Fruit fly (Drosophila melanogaster) whole organism, embryonic: ENCODE results near the gene CG13315.

Source experiments
- C15 ChIP-seq: fragments of 200-800 bp; sonication (Bioruptor generic); IDR thresholded peaks from 3 replicates; pipeline ENCODE4 v1.3.6; 2022; ENCODE audit warnings: missing biosample characterization, missing genetic modification characterization
- CG1024 ChIP-seq: fragments of 200-800 bp; sonication (Bioruptor generic); IDR thresholded peaks from 2 replicates; pipeline ENCODE4 v1.3.6; 2022; ENCODE audit warnings: missing biosample characterization, missing genetic modification characterization
- CG10462 ChIP-seq: fragments of 200-800 bp; sonication (Bioruptor generic); optimal IDR thresholded peaks from 2 replicates; lab custom pipeline; 2016; ENCODE audit warnings: missing biosample characterization, missing genetic modification characterization
- CG11085 ChIP-seq: fragments of 200-800 bp; sonication (Bioruptor generic); IDR thresholded peaks from 2 replicates; pipeline ENCODE4 v1.3.6; 2022; ENCODE audit warnings: missing biosample characterization, missing genetic modification characterization
- CG11504 ChIP-seq: fragments of 200-800 bp; sonication (Bioruptor generic); optimal IDR thresholded peaks from 3 replicates; lab custom pipeline; 2019; ENCODE audit warnings: missing biosample characterization, mild to moderate bottlenecking, missing genetic modification characterization, moderate library complexity
- CG12391 ChIP-seq: fragments of 200-800 bp; sonication (Bioruptor generic); optimal IDR thresholded peaks from 3 replicates; lab custom pipeline; 2018; ENCODE audit warnings: missing biosample characterization, mild to moderate bottlenecking, missing genetic modification characterization, moderate library complexity
- CG12942 ChIP-seq: fragments of 200-800 bp; sonication (Bioruptor generic); optimal IDR thresholded peaks from 3 replicates; lab custom pipeline; 2016; ENCODE audit warnings: missing biosample characterization, missing genetic modification characterization
- CG15269 ChIP-seq: fragments of 200-800 bp; sonication (Bioruptor generic); optimal IDR thresholded peaks from 2 replicates; lab custom pipeline; 2018; ENCODE audit warnings: missing biosample characterization, mild to moderate bottlenecking, missing genetic modification characterization, moderate library complexity
- CG1603 ChIP-seq: fragments of 200-800 bp; sonication (Bioruptor generic); optimal IDR thresholded peaks from 2 replicates; lab custom pipeline; 2019; ENCODE audit warnings: missing biosample characterization, mild to moderate bottlenecking, missing genetic modification characterization, moderate library complexity
- CG16779 ChIP-seq: fragments of 200-800 bp; sonication (Bioruptor generic); IDR thresholded peaks from 2 replicates; pipeline ENCODE4 v1.3.6; 2022; ENCODE audit warnings: missing biosample characterization, missing genetic modification characterization
- CG17568 ChIP-seq: fragments of 200-800 bp; sonication (Bioruptor generic); optimal IDR thresholded peaks from 2 replicates; lab custom pipeline; 2018; ENCODE audit warnings: missing biosample characterization, mild to moderate bottlenecking, missing genetic modification characterization, moderate library complexity
- CG18476 ChIP-seq: fragments of 200-800 bp; sonication (Bioruptor generic); optimal IDR thresholded peaks from 2 replicates; lab custom pipeline; 2016; ENCODE audit warnings: missing biosample characterization, mild to moderate bottlenecking, missing genetic modification characterization
- CG31365 ChIP-seq: fragments of 200-800 bp; sonication (Bioruptor generic); optimal IDR thresholded peaks from 2 replicates; lab custom pipeline; 2018; ENCODE audit warnings: missing biosample characterization, mild to moderate bottlenecking, missing genetic modification characterization
- CG32532 ChIP-seq: fragments of 200-800 bp; sonication (Bioruptor generic); IDR thresholded peaks from 2 replicates; pipeline ENCODE4 v1.3.6; 2022; ENCODE audit warnings: missing biosample characterization, missing genetic modification characterization
- CG32767 ChIP-seq: fragments of 200-800 bp; sonication (Bioruptor generic); IDR thresholded peaks from 2 replicates; pipeline ENCODE4 v1.3.6; 2022; ENCODE audit warnings: missing biosample characterization, missing genetic modification characterization
- CG3726 ChIP-seq: fragments of 200-800 bp; sonication (Bioruptor generic); IDR thresholded peaks from 3 replicates; pipeline ENCODE4, ENCODE4 v1.3.6; 2022; ENCODE audit warnings: missing biosample characterization, missing genetic modification characterization
- CG6254 ChIP-seq: fragments of 200-800 bp; sonication (Bioruptor generic); optimal IDR thresholded peaks from 3 replicates; lab custom pipeline; 2017; ENCODE audit warnings: mild to moderate bottlenecking, missing biosample characterization, missing genetic modification reagents, missing genetic modification characterization
- CG8924 ChIP-seq: fragments of 200-800 bp; optimal IDR thresholded peaks from 3 replicates; lab custom pipeline; 2019; ENCODE audit warnings: missing biosample characterization, mild to moderate bottlenecking, missing genetic modification characterization, moderate library complexity
- CG8944 ChIP-seq: fragments of 200-800 bp; sonication (Bioruptor generic); optimal IDR thresholded peaks from 3 replicates; lab custom pipeline; 2016; ENCODE audit warnings: missing biosample characterization, missing genetic modification characterization
- CHES-1-like ChIP-seq: fragments of 200-800 bp; sonication (Bioruptor generic); optimal IDR thresholded peaks from 2 replicates; lab custom pipeline; 2016; ENCODE audit warnings: missing biosample characterization, missing genetic modification characterization
- D ChIP-seq, 2 experiments: fragments of 200-800 bp in 1 of 2; fragments of >200 bp in 1 of 2; sonication (Bioruptor generic) in 1 of 2; optimal IDR thresholded peaks; 2 replicates in 1 of 2; 3 replicates in 1 of 2; lab custom pipeline; 2017; ENCODE audit warnings: mild to moderate bottlenecking in 1 of 2, missing biosample characterization in 1 of 2, missing genetic modification characterization in 1 of 2, missing genetic modification reagents in 1 of 2
- Dip2 ChIP-seq: fragments of 200-800 bp; sonication (Bioruptor generic); IDR thresholded peaks from 2 replicates; pipeline ENCODE4 v1.3.6; 2022; ENCODE audit warnings: missing biosample characterization, missing genetic modification characterization
- HLH54F ChIP-seq: fragments of 200-800 bp; sonication (Bioruptor generic); optimal IDR thresholded peaks from 3 replicates; lab custom pipeline; 2016; ENCODE audit warnings: missing biosample characterization, missing genetic modification characterization
- Hand ChIP-seq: fragments of 200-800 bp; sonication (Bioruptor generic); optimal IDR thresholded peaks from 2 replicates; lab custom pipeline; 2017; ENCODE audit warnings: mild to moderate bottlenecking, missing biosample characterization, missing genetic modification reagents, missing genetic modification characterization
- Lhr ChIP-seq: fragments of 200-800 bp; sonication (Bioruptor generic); optimal IDR thresholded peaks from 3 replicates; lab custom pipeline; 2017; ENCODE audit warnings: mild to moderate bottlenecking, missing biosample characterization, missing genetic modification reagents, missing genetic modification characterization
- Mad ChIP-seq: fragments of 200-800 bp; sonication (Bioruptor generic); optimal IDR thresholded peaks from 2 replicates; lab custom pipeline; 2016; ENCODE audit warnings: missing biosample characterization, missing genetic modification characterization
- Mrtf ChIP-seq: fragments of 200-800 bp; sonication (Bioruptor generic); IDR thresholded peaks from 3 replicates; pipeline ENCODE4 v1.3.6; 2022; ENCODE audit warnings: missing biosample characterization, missing genetic modification characterization
- Rx ChIP-seq: fragments of 200-800 bp; sonication (Bioruptor generic); IDR thresholded peaks from 2 replicates; pipeline ENCODE4 v1.3.6; 2022; ENCODE audit warnings: missing biosample characterization, missing genetic modification characterization
- Spps ChIP-seq: fragments of 200-800 bp; sonication (Bioruptor generic); optimal IDR thresholded peaks from 2 replicates; lab custom pipeline; 2018; ENCODE audit warnings: missing biosample characterization, mild to moderate bottlenecking, missing genetic modification characterization
- Sry-β ChIP-seq: fragments of 200-800 bp; sonication (Bioruptor generic); optimal IDR thresholded peaks from 2 replicates; lab custom pipeline; 2018; ENCODE audit warnings: missing biosample characterization, mild to moderate bottlenecking, missing genetic modification characterization, moderate library complexity
- ac ChIP-seq: fragments of 200-800 bp; sonication (Bioruptor generic); optimal IDR thresholded peaks from 3 replicates; lab custom pipeline; 2017; ENCODE audit warnings: missing biosample characterization, mild to moderate bottlenecking, missing genetic modification characterization
- amos ChIP-seq: fragments of 200-800 bp; sonication (Bioruptor generic); IDR thresholded peaks from 2 replicates; pipeline ENCODE4 v1.3.6; 2022; ENCODE audit warnings: missing biosample characterization, missing genetic modification characterization; ENCODE audit not compliant: partially characterized antibody
- ci ChIP-seq: fragments of 200-800 bp; sonication (Bioruptor generic); IDR thresholded peaks from 3 replicates; pipeline ENCODE4 v1.3.6; 2022; ENCODE audit warnings: missing biosample characterization, missing genetic modification characterization
- croc ChIP-seq: fragments of 200-800 bp; sonication (Bioruptor generic); conservative IDR thresholded peaks from 3 replicates; pipeline ENCODE4 v1.3.6; 2022; ENCODE audit warnings: missing biosample characterization, missing genetic modification characterization
- ewg ChIP-seq: fragments of 200-800 bp; sonication (Bioruptor generic); optimal IDR thresholded peaks from 3 replicates; lab custom pipeline; 2017; ENCODE audit warnings: mild to moderate bottlenecking, missing biosample characterization, missing genetic modification reagents, missing genetic modification characterization
- ken ChIP-seq: fragments of 200-800 bp; sonication (Bioruptor generic); IDR thresholded peaks from 3 replicates; pipeline ENCODE4 v1.3.6; 2022; ENCODE audit warnings: missing biosample characterization, missing genetic modification characterization
- knrl ChIP-seq: fragments of 200-800 bp; sonication (Bioruptor generic); IDR thresholded peaks from 3 replicates; pipeline ENCODE4 v1.3.6; 2022; ENCODE audit warnings: missing biosample characterization, missing genetic modification characterization; ENCODE audit not compliant: partially characterized antibody
- luna ChIP-seq: fragments of 200-800 bp; sonication (Bioruptor generic); optimal IDR thresholded peaks from 2 replicates; lab custom pipeline; 2016; ENCODE audit warnings: missing biosample characterization, missing genetic modification characterization
- nmo ChIP-seq: fragments of 200-800 bp; sonication (Bioruptor generic); optimal IDR thresholded peaks from 2 replicates; lab custom pipeline; 2018; ENCODE audit warnings: missing biosample characterization, mild to moderate bottlenecking, missing genetic modification characterization, moderate library complexity
- oc ChIP-seq: fragments of 200-800 bp; sonication (Bioruptor generic); optimal IDR thresholded peaks from 2 replicates; lab custom pipeline; 2018; ENCODE audit warnings: missing biosample characterization, mild to moderate bottlenecking, missing genetic modification characterization, moderate library complexity
- peb ChIP-seq: fragments of 200-800 bp; sonication (Bioruptor generic); IDR thresholded peaks from 2 replicates; pipeline ENCODE4 v1.3.6; 2022; ENCODE audit warnings: missing biosample characterization, missing genetic modification characterization
- phol ChIP-seq: fragments of 200-800 bp; sonication (Bioruptor generic); optimal IDR thresholded peaks from 3 replicates; lab custom pipeline; 2018; ENCODE audit warnings: missing biosample characterization, mild to moderate bottlenecking, missing genetic modification characterization, moderate library complexity
- pnt ChIP-seq: fragments of 200-800 bp; sonication (Bioruptor generic); optimal IDR thresholded peaks from 3 replicates; lab custom pipeline; 2016; ENCODE audit warnings: missing biosample characterization, missing genetic modification characterization
- repo ChIP-seq: fragments of 200-800 bp; sonication (Bioruptor generic); optimal IDR thresholded peaks from 2 replicates; lab custom pipeline; 2016; ENCODE audit warnings: missing biosample characterization, missing genetic modification characterization
- sc ChIP-seq, 3 experiments: fragments of >200 bp in 2 of 3; fragments of 200-800 bp in 1 of 3; sonication (Bioruptor generic) in 1 of 3; optimal IDR thresholded peaks; 2 replicates in 2 of 3; 3 replicates in 1 of 3; lab custom pipeline; 2017; ENCODE audit warnings: mild to moderate bottlenecking in 1 of 3, missing biosample characterization in 1 of 3, missing genetic modification characterization in 1 of 3, missing genetic modification reagents in 1 of 3
- sens ChIP-seq: fragments of 200-800 bp; sonication (Bioruptor generic); peaks from one replicate; lab custom pipeline; 2016; ENCODE audit warnings: missing biosample characterization, missing genetic modification characterization
- sisA ChIP-seq: fragments of 200-800 bp; sonication (Bioruptor generic); IDR thresholded peaks from 2 replicates; pipeline ENCODE4 v1.3.6; 2022; ENCODE audit warnings: missing biosample characterization, missing genetic modification characterization
- so ChIP-seq: fragments of 200-800 bp; sonication (Bioruptor generic); IDR thresholded peaks from 3 replicates; pipeline ENCODE4 v1.3.6; 2022; ENCODE audit warnings: missing biosample characterization, missing genetic modification characterization
- tin ChIP-seq: fragments of 200-800 bp; sonication (Bioruptor generic); optimal IDR thresholded peaks from 3 replicates; lab custom pipeline; 2016; ENCODE audit warnings: missing biosample characterization, missing genetic modification characterization
- zfh2 ChIP-seq: fragments of 200-800 bp; sonication (Bioruptor generic); optimal IDR thresholded peaks from 2 replicates; lab custom pipeline; 2016; ENCODE audit warnings: missing biosample characterization, missing genetic modification characterization

Gene CG13315

dm6 chr3L:9065997-9066441, 30.7 kb upstream of the CG13315 start, which contains the start of gene Argk1 (continued):
- 0 out of 3 replicates have a peak, but pooled peaks have one; percentile 14 for TF ChIP-seq ci
- TF ChIP-seq D (optimal IDR thresholded peaks at IDR 0.05; lab: Kevin White, UChicago), result no peak
- no peak for TF ChIP-seq D (GFP tag; optimal IDR thresholded peaks at IDR 0.05; lab: Kevin White, UChicago)
- peak; percentile 31 for TF ChIP-seq CG12942 (GFP tag; lab: Kevin White, UChicago)
- peak; percentile 51; the same call in 1 of the 3 replicates for TF ChIP-seq so (GFP tag; lab: Robert Waterston, UW)
- no peak for TF ChIP-seq croc (GFP tag; lab: Robert Waterston, UW)
- TF ChIP-seq ewg (GFP tag; lab: Kevin White, UChicago), result peak; percentile 54
- TF ChIP-seq CG31365 (tag; lab: Kevin White, UChicago), result no peak
- no peak for TF ChIP-seq CG18476 (GFP tag; lab: Kevin White, UChicago)
- peak; percentile 39 for TF ChIP-seq HLH54F (GFP tag; lab: Kevin White, UChicago)
- peak; percentile 86 for TF ChIP-seq Hand (GFP tag; lab: Kevin White, UChicago)
- no peak for TF ChIP-seq repo (GFP tag; lab: Kevin White, UChicago)
- TF ChIP-seq CG10462 (GFP tag; lab: Kevin White, UChicago), result no peak
- no peak for TF ChIP-seq pnt (GFP tag; lab: Kevin White, UChicago)
- peak; percentile 28 for TF ChIP-seq Mad
- TF ChIP-seq CG11085, result no peak
- TF ChIP-seq CG32767 (GFP tag; lab: Robert Waterston, UW), result no peak
- TF ChIP-seq CG12391 (tag; lab: Kevin White, UChicago), result peak; percentile 71
- 0 out of 3 replicates have a peak, but pooled peaks have one; percentile 18 for TF ChIP-seq C15 (GFP tag; lab: Robert Waterston, UW)
- TF ChIP-seq phol (tag; lab: Kevin White, UChicago), result no peak
- no peak for TF ChIP-seq Rx (GFP tag; lab: Robert Waterston, UW)
- no peak for TF ChIP-seq luna (GFP tag; lab: Kevin White, UChicago)
- no peak for TF ChIP-seq Sry-β (GFP tag; lab: Kevin White, UChicago)
- TF ChIP-seq CHES-1-like (GFP tag; lab: Kevin White, UChicago), result no peak
- no peak for TF ChIP-seq Lhr (GFP tag; lab: Kevin White, UChicago)
- TF ChIP-seq peb (GFP tag; lab: Robert Waterston, UW), result no peak
- no peak for TF ChIP-seq CG8944 (GFP tag; lab: Kevin White, UChicago)
- TF ChIP-seq sisA (GFP tag; lab: Robert Waterston, UW), result no peak
- TF ChIP-seq amos, result no peak
- no peak for TF ChIP-seq ac (GFP tag; lab: Kevin White, UChicago)
- TF ChIP-seq CG6254 (GFP tag; lab: Kevin White, UChicago), result no peak
- no peak for TF ChIP-seq ken (GFP tag; lab: Robert Waterston, UW)
- no peak for TF ChIP-seq CG3726 (GFP tag; lab: Robert Waterston, UW)
- TF ChIP-seq Mrtf, result peak; percentile 13; the same call in 1 of the 3 replicates
- TF ChIP-seq sens (GFP tag; lab: Kevin White, UChicago), result peak; percentile 76
- peak; percentile 76 for TF ChIP-seq CG8924
- TF ChIP-seq CG1024, result no peak
- TF ChIP-seq zfh2 (GFP tag; lab: Kevin White, UChicago), result no peak
- TF ChIP-seq CG32532 (GFP tag; lab: Robert Waterston, UW), result peak; percentile 75
- peak; percentile 12 for TF ChIP-seq CG1603
- no peak for TF ChIP-seq CG16779 (GFP tag; lab: Robert Waterston, UW)
- no peak for TF ChIP-seq Spps (tag; lab: Kevin White, UChicago)
- no peak for TF ChIP-seq sc (optimal IDR thresholded peaks at IDR 0.05; lab: Kevin White, UChicago)
- no peak for TF ChIP-seq sc (GFP tag; optimal IDR thresholded peaks at IDR 0.05; lab: Kevin White, UChicago)
- peak; percentile 73 for TF ChIP-seq CG15269 (tag; lab: Kevin White, UChicago)
- TF ChIP-seq CG17568 (GFP tag; lab: Kevin White, UChicago), result no peak
- TF ChIP-seq knrl, result no peak
- TF ChIP-seq oc (tag; lab: Kevin White, UChicago), result no peak
- TF ChIP-seq nmo (GFP tag; lab: Kevin White, UChicago), result peak; percentile 52
- no peak for TF ChIP-seq tin (GFP tag; lab: Kevin White, UChicago)
- no peak for TF ChIP-seq CG11504
- TF ChIP-seq Dip2 (GFP tag; lab: Robert Waterston, UW), result no peak
